Fruit fly (Drosophila melanogaster) whole organism, embryonic: ENCODE measurements around the gene CG44259.

Experiments used
- Abd-B ChIP-seq: fragments of 200-800 bp; sonication (Bioruptor generic); optimal IDR thresholded peaks from 2 replicates; lab custom pipeline; 2018; ENCODE audit warnings: missing biosample characterization, mild to moderate bottlenecking, missing genetic modification characterization, moderate library complexity
- BEAF-32 ChIP-seq: fragments of 200-800 bp; sonication (Bioruptor generic); optimal IDR thresholded peaks from 3 replicates; lab custom pipeline; 2017; ENCODE audit warnings: missing biosample characterization, missing genetic modification characterization, mild to moderate bottlenecking, moderate library complexity, missing genetic modification reagents
- BtbVII ChIP-seq: fragments of 200-800 bp; sonication (Bioruptor generic); optimal IDR thresholded peaks from 3 replicates; lab custom pipeline; 2017; ENCODE audit warnings: missing biosample characterization, mild to moderate bottlenecking, missing genetic modification characterization
- CG10209 ChIP-seq: fragments of 200-800 bp; sonication (Bioruptor generic); optimal IDR thresholded peaks from 3 replicates; lab custom pipeline; 2017; ENCODE audit warnings: missing biosample characterization, mild to moderate bottlenecking, missing genetic modification characterization, missing genetic modification reagents
- CG11504 ChIP-seq: fragments of 200-800 bp; sonication (Bioruptor generic); optimal IDR thresholded peaks from 3 replicates; lab custom pipeline; 2019; ENCODE audit warnings: missing biosample characterization, mild to moderate bottlenecking, missing genetic modification characterization, moderate library complexity
- CG12071 ChIP-seq: fragments of 200-800 bp; sonication (Bioruptor generic); optimal IDR thresholded peaks from 3 replicates; lab custom pipeline; 2018; ENCODE audit warnings: missing biosample characterization, mild to moderate bottlenecking, missing genetic modification characterization
- CG12769 ChIP-seq: fragments of 200-800 bp; sonication (Bioruptor generic); optimal IDR thresholded peaks from 2 replicates; lab custom pipeline; 2019; ENCODE audit warnings: missing biosample characterization, mild to moderate bottlenecking, missing genetic modification characterization, moderate library complexity
- CG15514 ChIP-seq: fragments of 200-800 bp; sonication (Bioruptor generic); optimal IDR thresholded peaks from 3 replicates; lab custom pipeline; 2017; ENCODE audit warnings: missing biosample characterization, missing genetic modification characterization, mild to moderate bottlenecking, moderate library complexity, missing genetic modification reagents
- CG17359 ChIP-seq: fragments of 200-800 bp; sonication (Bioruptor generic); optimal IDR thresholded peaks from 3 replicates; lab custom pipeline; 2018; ENCODE audit warnings: missing biosample characterization, mild to moderate bottlenecking, missing genetic modification characterization, moderate library complexity
- CG17802 ChIP-seq: fragments of 200-800 bp; sonication (Bioruptor generic); optimal IDR thresholded peaks from 2 replicates; lab custom pipeline; 2018; ENCODE audit warnings: missing biosample characterization, mild to moderate bottlenecking, missing genetic modification characterization, moderate library complexity
- CG1832 ChIP-seq: fragments of 200-800 bp; sonication (Bioruptor generic); optimal IDR thresholded peaks from 2 replicates; lab custom pipeline; 2017; ENCODE audit warnings: missing biosample characterization, mild to moderate bottlenecking, missing genetic modification characterization, inconsistent platforms
- CG2120 ChIP-seq: fragments of 200-800 bp; sonication (Bioruptor generic); optimal IDR thresholded peaks from 3 replicates; lab custom pipeline; 2016; ENCODE audit warnings: missing biosample characterization, missing genetic modification characterization
- CG2678 ChIP-seq: fragments of 200-800 bp; sonication (Bioruptor generic); optimal IDR thresholded peaks from 3 replicates; lab custom pipeline; 2019; ENCODE audit warnings: missing biosample characterization, mild to moderate bottlenecking, missing genetic modification characterization, moderate library complexity
- CG33213 ChIP-seq: fragments of 200-800 bp; sonication (Bioruptor generic); optimal IDR thresholded peaks from 3 replicates; lab custom pipeline; 2016; ENCODE audit warnings: missing biosample characterization, missing genetic modification characterization
- CG34422 ChIP-seq: fragments of 200-800 bp; sonication (Bioruptor generic); IDR thresholded peaks from 3 replicates; pipeline ENCODE4 v1.3.6; 2022; ENCODE audit warnings: missing biosample characterization, missing genetic modification characterization
- CG7357 ChIP-seq: fragments of 200-800 bp; sonication (Bioruptor generic); IDR thresholded peaks from 3 replicates; pipeline ENCODE4 v1.3.6; 2022; ENCODE audit warnings: missing biosample characterization, missing genetic modification characterization
- CG7372 ChIP-seq: fragments of 200-800 bp; sonication (Bioruptor generic); IDR thresholded peaks from 2 replicates; pipeline ENCODE4 v1.3.6; 2022; ENCODE audit warnings: missing biosample characterization, missing genetic modification characterization
- CG7556 ChIP-seq: fragments of 200-800 bp; sonication (Bioruptor generic); optimal IDR thresholded peaks from 2 replicates; lab custom pipeline; 2017; ENCODE audit warnings: missing biosample characterization, mild to moderate bottlenecking, missing genetic modification characterization
- CG8281 ChIP-seq: fragments of 200-800 bp; sonication (Bioruptor generic); optimal IDR thresholded peaks from 2 replicates; lab custom pipeline; 2018; ENCODE audit warnings: missing biosample characterization, mild to moderate bottlenecking, missing genetic modification characterization, moderate library complexity
- CG9437 ChIP-seq: fragments of 200-800 bp; sonication (Bioruptor generic); optimal IDR thresholded peaks from 2 replicates; lab custom pipeline; 2018; ENCODE audit warnings: missing biosample characterization, mild to moderate bottlenecking, missing genetic modification characterization
- CoRest ChIP-seq: fragments of 200-800 bp; sonication (Bioruptor generic); optimal IDR thresholded peaks from 3 replicates; lab custom pipeline; 2018; ENCODE audit warnings: missing biosample characterization, mild to moderate bottlenecking, missing genetic modification characterization, moderate library complexity
- Dbx ChIP-seq: fragments of 200-800 bp; sonication (Bioruptor generic); IDR thresholded peaks from 3 replicates; pipeline ENCODE4 v1.3.6; 2022; ENCODE audit warnings: missing biosample characterization, missing genetic modification characterization
- Doc2 ChIP-seq: fragments of 200-800 bp; sonication (Bioruptor generic); IDR thresholded peaks from 2 replicates; pipeline ENCODE4 v1.3.6; 2022; ENCODE audit warnings: missing biosample characterization, missing genetic modification characterization
- GATAe ChIP-seq: fragments of 200-800 bp; sonication (Bioruptor generic); conservative IDR thresholded peaks from 2 replicates; pipeline ENCODE4 v1.3.6; 2022; ENCODE audit warnings: missing biosample characterization, missing genetic modification characterization
- Hmr ChIP-seq: fragments of 200-800 bp; sonication (Bioruptor generic); optimal IDR thresholded peaks from 3 replicates; lab custom pipeline; 2017; ENCODE audit warnings: mild to moderate bottlenecking, missing biosample characterization, missing genetic modification reagents, missing genetic modification characterization
- Hr3 ChIP-seq: fragments of 200-800 bp; sonication (Bioruptor generic); optimal IDR thresholded peaks from 3 replicates; lab custom pipeline; 2016; ENCODE audit warnings: missing biosample characterization, missing genetic modification characterization
- Kr ChIP-seq: fragments of 200-800 bp; sonication (Bioruptor generic); optimal IDR thresholded peaks from 2 replicates; lab custom pipeline; 2017; ENCODE audit warnings: missing biosample characterization, mild to moderate bottlenecking, missing genetic modification characterization
- MESR4 ChIP-seq: fragments of 200-800 bp; sonication (Bioruptor generic); optimal IDR thresholded peaks from 2 replicates; lab custom pipeline; 2018; ENCODE audit warnings: missing biosample characterization, mild to moderate bottlenecking, missing genetic modification characterization, moderate library complexity
- Nf-YA ChIP-seq: fragments of 200-800 bp; sonication (Bioruptor generic); IDR thresholded peaks from 2 replicates; pipeline ENCODE4 v1.3.6; 2022; ENCODE audit warnings: missing biosample characterization, missing genetic modification characterization
- Six4 ChIP-seq: fragments of 200-800 bp; sonication (Bioruptor generic); optimal IDR thresholded peaks from 2 replicates; lab custom pipeline; 2016; ENCODE audit warnings: missing biosample characterization, missing genetic modification characterization
- Sox102F ChIP-seq: fragments of 200-800 bp; sonication (Bioruptor generic); optimal IDR thresholded peaks from 2 replicates; lab custom pipeline; 2018; ENCODE audit warnings: missing biosample characterization, mild to moderate bottlenecking, missing genetic modification characterization, moderate library complexity
- Sry-β ChIP-seq: fragments of 200-800 bp; sonication (Bioruptor generic); optimal IDR thresholded peaks from 2 replicates; lab custom pipeline; 2018; ENCODE audit warnings: missing biosample characterization, mild to moderate bottlenecking, missing genetic modification characterization, moderate library complexity
- abd-A ChIP-seq: fragments of 200-800 bp; sonication (Bioruptor generic); optimal IDR thresholded peaks from 3 replicates; lab custom pipeline; 2019; ENCODE audit warnings: missing biosample characterization, mild to moderate bottlenecking, missing genetic modification characterization, moderate library complexity
- ara ChIP-seq: fragments of 200-800 bp; sonication (Bioruptor generic); IDR thresholded peaks from 2 replicates; pipeline ENCODE4 v1.3.6; 2022; ENCODE audit warnings: missing biosample characterization, missing genetic modification characterization
- ase ChIP-seq: fragments of 200-800 bp; sonication (Bioruptor generic); IDR thresholded peaks from 3 replicates; pipeline ENCODE4 v1.3.6; 2022; ENCODE audit warnings: missing biosample characterization, missing genetic modification characterization
- bcd ChIP-seq: fragments of 200-800 bp; sonication (Bioruptor generic); optimal IDR thresholded peaks from 2 replicates; lab custom pipeline; 2017; ENCODE audit warnings: missing biosample characterization, mild to moderate bottlenecking, missing genetic modification characterization
- bsh ChIP-seq, 2 experiments: fragments of 200-800 bp; sonication (Bioruptor generic); optimal IDR thresholded peaks; 2 replicates each; lab custom pipeline; 2017 to 2018; ENCODE audit warnings: mild to moderate bottlenecking in 2 of 2, missing biosample characterization in 2 of 2, missing genetic modification characterization in 2 of 2, moderate library complexity in 1 of 2
- cwo ChIP-seq: fragments of 200-800 bp; sonication (Bioruptor generic); optimal IDR thresholded peaks from 3 replicates; lab custom pipeline; 2017; ENCODE audit warnings: missing biosample characterization, missing genetic modification characterization, mild to moderate bottlenecking, moderate library complexity, missing genetic modification reagents
- dmrt99B ChIP-seq: fragments of 200-800 bp; sonication (Bioruptor generic); optimal IDR thresholded peaks from 2 replicates; lab custom pipeline; 2018; ENCODE audit warnings: missing biosample characterization, mild to moderate bottlenecking, missing genetic modification characterization, moderate library complexity
- dpn ChIP-seq, 2 experiments: fragments of 200-800 bp; sonication (Bioruptor generic); optimal IDR thresholded peaks; 3 replicates each; lab custom pipeline; 2016; ENCODE audit warnings: missing biosample characterization in 2 of 2, missing genetic modification characterization in 2 of 2
- emc ChIP-seq: fragments of 200-800 bp; sonication (Bioruptor generic); optimal IDR thresholded peaks from 2 replicates; lab custom pipeline; 2016; ENCODE audit warnings: missing biosample characterization, missing genetic modification characterization
- grau ChIP-seq: fragments of 200-800 bp; optimal IDR thresholded peaks from 3 replicates; lab custom pipeline; 2019; ENCODE audit warnings: missing biosample characterization, mild to moderate bottlenecking, missing genetic modification characterization, moderate library complexity
- jigr1 ChIP-seq: fragments of 200-800 bp; sonication (Bioruptor generic); IDR thresholded peaks from 3 replicates; pipeline ENCODE4 v1.3.6; 2022; ENCODE audit warnings: missing biosample characterization, missing genetic modification characterization
- pfk ChIP-seq: fragments of 200-800 bp; sonication (Bioruptor generic); optimal IDR thresholded peaks from 2 replicates; lab custom pipeline; 2018; ENCODE audit warnings: missing biosample characterization, mild to moderate bottlenecking, missing genetic modification characterization, moderate library complexity
- pnt ChIP-seq: fragments of 200-800 bp; sonication (Bioruptor generic); optimal IDR thresholded peaks from 3 replicates; lab custom pipeline; 2016; ENCODE audit warnings: missing biosample characterization, missing genetic modification characterization
- slbo ChIP-seq: fragments of 200-800 bp; sonication (Bioruptor generic); IDR thresholded peaks from 2 replicates; pipeline ENCODE4 v1.3.6; 2022; ENCODE audit warnings: missing biosample characterization, missing genetic modification characterization
- slou ChIP-seq: fragments of 200-800 bp; sonication (Bioruptor generic); optimal IDR thresholded peaks from 3 replicates; lab custom pipeline; 2016; ENCODE audit warnings: missing biosample characterization, missing genetic modification characterization
- ssp ChIP-seq: fragments of 200-800 bp; sonication (Bioruptor generic); IDR thresholded peaks from 2 replicates; pipeline ENCODE4 v1.3.6; 2022; ENCODE audit warnings: missing biosample characterization, missing genetic modification characterization
- tio ChIP-seq: fragments of 200-800 bp; sonication (Bioruptor generic); optimal IDR thresholded peaks from 2 replicates; lab custom pipeline; 2017; ENCODE audit warnings: missing biosample characterization, missing genetic modification characterization, inconsistent platforms
- vvl ChIP-seq: fragments of 200-800 bp; sonication (Bioruptor generic); IDR thresholded peaks from 2 replicates; pipeline ENCODE4 v1.3.6; 2022; ENCODE audit warnings: missing biosample characterization, missing genetic modification characterization

CG44259 gene

DNA sequence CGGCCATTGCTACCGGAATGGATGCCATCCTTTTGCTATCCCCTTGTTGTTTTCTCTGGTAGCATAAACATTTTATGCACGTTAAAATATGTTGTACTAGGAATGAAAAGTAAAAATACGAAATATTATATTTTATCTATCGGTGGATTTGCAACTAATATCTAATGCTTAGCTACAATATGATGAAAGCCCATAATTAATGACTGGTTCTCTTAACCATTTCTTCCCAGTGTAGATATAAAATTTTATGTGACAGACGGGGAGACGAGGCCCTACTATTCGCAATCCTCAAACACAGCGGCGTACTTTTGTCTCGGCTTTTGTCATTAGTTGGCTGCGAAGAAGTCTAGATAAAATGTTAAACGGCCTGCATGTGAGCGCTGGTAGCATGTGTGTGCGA lies 17.0 kb downstream of the CG44259 start (continued):
- TF ChIP-seq Dbx (GFP tag; lab: Robert Waterston, UW): no peak
- peak; percentile 12 for TF ChIP-seq CG10209
- TF ChIP-seq cwo (GFP tag; lab: Kevin White, UChicago): peak; percentile 43
- peak; percentile 47 for TF ChIP-seq CG11504 (tag; lab: Kevin White, UChicago)
- no peak for TF ChIP-seq pfk
- peak; percentile 0 for TF ChIP-seq bcd
- TF ChIP-seq BEAF-32: no peak
- peak; percentile 10 for TF ChIP-seq CG17359 (tag; lab: Kevin White, UChicago)
- peak; percentile 2 for TF ChIP-seq CG15514 (GFP tag; lab: Kevin White, UChicago)
- TF ChIP-seq CG2120: peak; percentile 50
- TF ChIP-seq CG2678: peak; percentile 51
- peak; percentile 14 for TF ChIP-seq CG12769 (tag; lab: Kevin White, UChicago)
- no peak for TF ChIP-seq Doc2 (GFP tag; lab: Robert Waterston, UW)
- TF ChIP-seq dmrt99B: peak; percentile 36
- TF ChIP-seq CG1832 (GFP tag; lab: Kevin White, UChicago): no peak
- TF ChIP-seq Hmr (GFP tag; lab: Kevin White, UChicago): peak; percentile 37
- TF ChIP-seq abd-A (tag; lab: Kevin White, UChicago): peak; percentile 66
- TF ChIP-seq slbo (GFP tag; lab: Robert Waterston, UW): peak; percentile 51; the same call in 1 of the 2 replicates
- no peak for TF ChIP-seq emc (GFP tag; lab: Kevin White, UChicago)
- TF ChIP-seq CoRest: peak; percentile 17
- peak; percentile 35 for TF ChIP-seq Sox102F
- peak; percentile 3 for TF ChIP-seq BtbVII (GFP tag; lab: Kevin White, UChicago)
- no peak for TF ChIP-seq slou (GFP tag; lab: Kevin White, UChicago)
- peak; percentile 29 for TF ChIP-seq grau (tag; lab: Kevin White, UChicago)

DNA sequence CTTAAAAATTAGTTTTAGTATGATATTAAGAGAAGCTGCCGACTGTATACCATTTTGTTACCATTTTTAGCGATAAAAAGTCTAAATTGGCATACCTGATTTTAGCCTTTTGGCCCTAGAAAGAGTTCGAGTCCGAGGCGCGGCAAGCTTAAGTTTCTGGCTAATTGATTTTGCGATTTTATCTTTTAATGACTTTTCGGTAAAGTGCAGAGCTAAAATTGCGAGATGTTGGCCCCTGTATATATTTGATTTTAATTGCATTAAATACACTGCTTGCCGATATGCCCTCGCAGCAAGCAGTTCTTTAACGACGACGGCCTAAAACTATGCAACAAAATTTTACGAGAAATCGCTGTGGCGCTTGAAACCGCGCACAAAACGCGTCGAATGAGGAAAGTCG lies 22.4 kb downstream of the CG44259 start:
- TF ChIP-seq CG7372 (GFP tag; lab: Robert Waterston, UW) (peak; percentile 23; the same call in 1 of the 2 replicates), Sry-β (GFP tag; lab: Kevin White, UChicago) (peak; percentile 84), bsh (GFP tag; optimal IDR thresholded peaks at IDR 0.05; lab: Kevin White, UChicago) (no peak), dpn (GFP tag; optimal IDR thresholded peaks at IDR 0.05; lab: Kevin White, UChicago) (peak in 1 of 2 experiments; percentile 44), ara (GFP tag; lab: Robert Waterston, UW) (no peak), Six4 (GFP tag; lab: Kevin White, UChicago) (no peak), tio (peak; percentile 50), ase (GFP tag; lab: Robert Waterston, UW) (0 out of 3 replicates have a peak, but pooled peaks have one; percentile 43), ssp (peak; percentile 44; the same call in 1 of the 2 replicates), Hr3 (GFP tag; lab: Kevin White, UChicago) (peak; percentile 18), Kr (GFP tag; lab: Kevin White, UChicago) (no peak), vvl (GFP tag; lab: Robert Waterston, UW) (no peak; the same call in 1 of the 2 replicates), CG33213 (GFP tag; lab: Kevin White, UChicago) (peak; percentile 22), Abd-B (peak; percentile 86), Nf-YA (GFP tag; lab: Robert Waterston, UW) (no peak), CoRest (peak; percentile 42), CG17802 (tag; lab: Kevin White, UChicago) (peak; percentile 28), CG9437 (no peak), CG7556 (GFP tag; lab: Kevin White, UChicago) (no peak), CG34422 (GFP tag; lab: Robert Waterston, UW) (peak; percentile 48; the same call in 2 of the 3 replicates), CG11504 (tag; lab: Kevin White, UChicago) (peak; percentile 59), pnt (GFP tag; lab: Kevin White, UChicago) (peak; percentile 28), CG12071 (no peak), GATAe (GFP tag; lab: Robert Waterston, UW) (no peak), CG7357 (GFP tag; lab: Robert Waterston, UW) (peak; percentile 56; the same call in 1 of the 3 replicates), CG8281 (tag; lab: Kevin White, UChicago) (no peak), jigr1 (0 out of 3 replicates have a peak, but pooled peaks have one; percentile 50), MESR4 (no peak)
